Fruit fly (Drosophila melanogaster) whole organism, embryonic: ENCODE data around the gene y.

ENCODE experiments used
- Ada2b ChIP-seq: fragments of 200-800 bp; sonication (Bioruptor generic); IDR thresholded peaks from 2 replicates; pipeline ENCODE4 v1.3.6; 2022; ENCODE audit warnings: missing biosample characterization, missing genetic modification characterization
- CG12391 ChIP-seq: fragments of 200-800 bp; sonication (Bioruptor generic); optimal IDR thresholded peaks from 3 replicates; lab custom pipeline; 2018; ENCODE audit warnings: missing biosample characterization, mild to moderate bottlenecking, missing genetic modification characterization, moderate library complexity
- CG18262 ChIP-seq: fragments of 200-800 bp; optimal IDR thresholded peaks from 3 replicates; lab custom pipeline; 2019; ENCODE audit warnings: missing biosample characterization, mild to moderate bottlenecking, missing genetic modification characterization, moderate library complexity
- CG7372 ChIP-seq: fragments of 200-800 bp; sonication (Bioruptor generic); IDR thresholded peaks from 2 replicates; pipeline ENCODE4 v1.3.6; 2022; ENCODE audit warnings: missing biosample characterization, missing genetic modification characterization
- Vsx1 ChIP-seq: fragments of 200-800 bp; sonication (Bioruptor generic); optimal IDR thresholded peaks from 2 replicates; lab custom pipeline; 2017; ENCODE audit warnings: missing biosample characterization, mild to moderate bottlenecking, missing genetic modification characterization, missing genetic modification reagents
- pan ChIP-seq, 4 experiments: fragments of >200 bp in 3 of 4; fragments of 200-800 bp in 1 of 4; sonication (Bioruptor generic) in 1 of 4; optimal IDR thresholded peaks in 3 of 4; IDR thresholded peaks in 1 of 4; 2 replicates each; pipeline versions ENCODE4 v1.3.6 to Lab custom; 2017 to 2022; ENCODE audit warnings: missing biosample characterization in 2 of 4, missing genetic modification characterization in 2 of 4, mixed read lengths in 1 of 4
- salm ChIP-seq: fragments of 200-800 bp; sonication (Bioruptor generic); optimal IDR thresholded peaks from 2 replicates; lab custom pipeline; 2018; ENCODE audit warnings: missing biosample characterization, mild to moderate bottlenecking, missing genetic modification characterization
- sc ChIP-seq, 3 experiments: fragments of >200 bp in 2 of 3; fragments of 200-800 bp in 1 of 3; sonication (Bioruptor generic) in 1 of 3; optimal IDR thresholded peaks; 2 replicates in 2 of 3; 3 replicates in 1 of 3; lab custom pipeline; 2017; ENCODE audit warnings: mild to moderate bottlenecking in 1 of 3, missing biosample characterization in 1 of 3, missing genetic modification characterization in 1 of 3, missing genetic modification reagents in 1 of 3

dm6 chrX:345246-345645 is 11.1 kb upstream of the y start:
- TF ChIP-seq CG12391 (peak; percentile 29), pan (optimal IDR thresholded peaks at IDR 0.05; lab: Kevin White, UChicago) (no peak), pan (GFP tag; optimal IDR thresholded peaks at IDR 0.05 in 1 of 2, IDR thresholded peaks at IDR 0.05 in 1 of 2) (no peak), Ada2b (GFP tag; lab: Robert Waterston, UW) (0 out of 2 replicates have a peak, but pooled peaks have one; percentile 13), CG18262 (tag; lab: Kevin White, UChicago) (peak; percentile 25), CG7372 (no peak), salm (tag; lab: Kevin White, UChicago) (no peak), Vsx1 (GFP tag; lab: Kevin White, UChicago) (no peak), sc (optimal IDR thresholded peaks at IDR 0.05; lab: Kevin White, UChicago) (no peak), sc (GFP tag; optimal IDR thresholded peaks at IDR 0.05; lab: Kevin White, UChicago) (no peak)
